Worm (Caenorhabditis elegans): Measurements from ENCODE around the gene str-94.
A peak's percentile ranks its signal among the peaks of the same experiment; 100 is the strongest.

DNA sequence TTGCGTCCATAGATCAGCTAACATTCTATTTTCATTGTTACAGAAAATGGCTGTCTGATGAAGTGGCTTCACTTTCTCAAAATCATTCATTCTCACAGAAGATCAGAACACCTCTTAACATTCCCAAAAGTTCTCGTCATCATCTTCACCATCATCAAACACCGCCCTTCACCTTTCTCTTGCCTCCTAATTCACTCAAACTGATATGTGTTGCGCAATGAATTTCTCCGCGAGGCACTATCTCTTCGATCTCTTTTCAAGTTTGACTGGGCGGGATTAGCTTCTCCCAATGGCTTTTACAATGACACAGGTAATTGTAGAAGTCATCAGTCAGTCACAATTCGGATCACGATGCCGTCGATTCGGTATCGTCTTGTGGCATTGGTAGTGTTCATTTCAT lies 27.5 kb downstream of the str-94 start, which contains the start of gene grd-6:
- TF ChIP-seq nhr-237 (tag; optimal IDR thresholded peaks at IDR 0.05) (no peak), ceh-82 (tag; optimal IDR thresholded peaks at IDR 0.05) (no peak), aly-2 (tag; optimal IDR thresholded peaks at IDR 0.05) (no peak), nhr-11 (tag; optimal IDR thresholded peaks at IDR 0.05) (no peak), ZK546.5 (tag; optimal IDR thresholded peaks at IDR 0.05) (no peak), nhr-77 (tag; optimal IDR thresholded peaks at IDR 0.05) (no peak), zag-1 (tag; optimal IDR thresholded peaks at IDR 0.05) (no peak), nhr-12 (tag; optimal IDR thresholded peaks at IDR 0.05) (no peak), skn-1 (tag; optimal IDR thresholded peaks at IDR 0.05) (no peak), ztf-11 (tag; optimal IDR thresholded peaks at IDR 0.05) (no peak), nhr-67 (tag; optimal IDR thresholded peaks at IDR 0.05) (no peak), nhr-25 (tag; optimal IDR thresholded peaks at IDR 0.05) (peak; percentile 25), nhr-28 (tag; optimal IDR thresholded peaks at IDR 0.05) (no peak), ama-1 (optimal IDR thresholded peaks at IDR 0.05) (no peak)

Measured in whole organism, L3 larva.